Worm (Caenorhabditis elegans): Measurements from ENCODE around the gene W02B12.1.

W02B12.1 gene

ce11 chrII:11496767-11497166 is 47.9 kb downstream of the W02B12.1 start, which contains the start of gene emc-5:
TSS of gene emc-5 (plus strand) at chrII:11496780.
- TF ChIP-seq unc-3 (GFP tag; conservative IDR thresholded peaks at IDR 0.05) (no peak), unc-3 (tag; optimal IDR thresholded peaks at IDR 0.05) (no peak), ceh-18 (tag; optimal IDR thresholded peaks at IDR 0.05) (peak; percentile 26), ceh-2 (tag; optimal IDR thresholded peaks at IDR 0.05) (no peak), unc-55 (GFP tag; optimal IDR thresholded peaks at IDR 0.05) (peak; percentile 14)

ce11 chrII:11497365-11497764 is 48.5 kb downstream of the W02B12.1 start, which contains the start of gene B0334.5:
TSS of gene B0334.5 (plus strand) at chrII:11497665.
- TF ChIP-seq ets-4 (tag; optimal IDR thresholded peaks at IDR 0.05) (no peak), madf-2 (tag; optimal IDR thresholded peaks at IDR 0.05) (no peak), sdc-2 (tag; optimal IDR thresholded peaks at IDR 0.05) (no peak)

DNA sequence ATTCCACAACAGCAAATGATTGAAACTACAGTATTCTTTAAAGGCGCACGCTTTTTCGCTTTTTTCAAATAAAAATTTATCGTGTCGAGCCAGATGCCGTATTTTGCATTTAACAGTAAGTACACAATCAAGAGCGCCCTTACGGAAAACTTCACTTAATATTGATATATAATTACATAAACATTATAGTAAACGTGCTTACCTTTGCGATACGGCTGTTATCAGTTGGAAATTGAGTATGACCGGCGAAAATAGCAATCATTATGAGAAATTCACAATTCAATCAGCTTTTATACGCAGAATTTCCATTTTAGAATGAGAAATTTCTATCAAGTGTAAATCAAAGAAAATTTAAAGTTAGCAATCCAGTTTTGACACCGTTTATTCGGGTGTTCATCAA is 51.4 kb downstream of the W02B12.1 start, which contains the start of gene B0334.20:
TSS of gene B0334.20 (minus strand) at position 262 of the 400 bp plus-strand sequence.
- TF ChIP-seq tbx-7 (tag; optimal IDR thresholded peaks at IDR 0.05) (no peak), eyg-1 (tag; optimal IDR thresholded peaks at IDR 0.05) (no peak)
